Worm (Caenorhabditis elegans) whole organism, L4 larva: ENCODE results near the gene dlc-2.

ENCODE experiments used
- D1046.2 ChIP-seq: fragments of 200-800 bp; sonication (Bioruptor generic); IDR thresholded peaks from 2 replicates; pipeline ENCODE4 v1.3.6; 2022; ENCODE audit warnings: missing genetic modification characterization, missing compliant biosample characterization
- F44E2.7 ChIP-seq: fragments of 200-800 bp; sonication (Bioruptor generic); IDR thresholded peaks from 2 replicates; pipeline ENCODE4 v2.1.2; 2022; ENCODE audit warnings: missing genetic modification characterization, missing compliant biosample characterization
- F49E8.2 ChIP-seq: sonication (generic microtip); optimal IDR thresholded peaks from 2 replicates; lab custom pipeline; 2016; ENCODE audit warnings: missing compliant biosample characterization, mild to moderate bottlenecking, missing genetic modification characterization, borderline replicate concordance
- Y48G9A.11 ChIP-seq: fragments of 200-800 bp; sonication (Bioruptor generic); IDR thresholded peaks from 2 replicates; pipeline ENCODE4 v1.3.6; 2022; ENCODE audit warnings: missing genetic modification reagents, missing genetic modification characterization, missing compliant biosample characterization
- Y75B8A.6 ChIP-seq: fragments of 200-800 bp; sonication (Bioruptor generic); IDR thresholded peaks from 2 replicates; pipeline ENCODE4 v1.3.6; 2022; ENCODE audit warnings: missing genetic modification reagents, missing genetic modification characterization, missing compliant biosample characterization
- ZK337.2 ChIP-seq: fragments of 200-800 bp; sonication (Bioruptor generic); IDR thresholded peaks from 2 replicates; pipeline ENCODE4 v1.3.6; 2022; ENCODE audit warnings: missing genetic modification reagents, missing genetic modification characterization, missing compliant biosample characterization
- aha-1 ChIP-seq: fragments of 150-350 bp; peaks from one replicate; lab custom pipeline; 2014; ENCODE audit warnings: missing biosample characterization, missing genetic modification characterization
- aly-2 ChIP-seq: sonication (generic microtip); optimal IDR thresholded peaks from 2 replicates; lab custom pipeline; 2018; ENCODE audit warnings: missing biosample characterization, missing genetic modification characterization
- ama-1 ChIP-seq: fragments of 150-350 bp; optimal IDR thresholded peaks from 2 replicates; lab custom pipeline; 2014; ENCODE audit warnings: inconsistent platforms, mixed read lengths
- arid-1 ChIP-seq: fragments of 200-800 bp; sonication (Bioruptor generic); conservative IDR thresholded peaks from 2 replicates; pipeline ENCODE4 v1.3.6; 2022; ENCODE audit warnings: missing genetic modification reagents, missing genetic modification characterization, missing compliant biosample characterization
- attf-4 ChIP-seq: sonication (generic microtip); optimal IDR thresholded peaks from 3 replicates; lab custom pipeline; 2017; ENCODE audit warnings: missing biosample characterization, missing genetic modification characterization
- ceh-20 ChIP-seq: fragments of 200-800 bp; sonication (Bioruptor generic); IDR thresholded peaks from 2 replicates; pipeline ENCODE4 v1.3.6; 2022; ENCODE audit warnings: missing genetic modification reagents, missing genetic modification characterization, missing compliant biosample characterization
- daf-16 ChIP-seq, 3 experiments: sonication (generic microtip); optimal IDR thresholded peaks; 2 replicates each; lab custom pipeline; 2016 to 2017; ENCODE audit warnings: missing genetic modification characterization in 3 of 3, missing genetic modification reagents in 3 of 3, mild to moderate bottlenecking in 2 of 3, missing compliant biosample characterization in 2 of 3, missing biosample characterization in 1 of 3, moderate library complexity in 1 of 3
- dmd-6 ChIP-seq: fragments of 200-800 bp; sonication (Bioruptor generic); IDR thresholded peaks from 2 replicates; pipeline ENCODE4 v1.3.6; 2022; ENCODE audit warnings: missing genetic modification reagents, missing genetic modification characterization, missing compliant biosample characterization
- dpl-1 ChIP-seq: fragments of 150-350 bp; optimal IDR thresholded peaks from 2 replicates; lab custom pipeline; 2014; ENCODE audit warnings: missing biosample characterization, missing genetic modification reagents, missing genetic modification characterization
- duxl-1 ChIP-seq: sonication (generic microtip); optimal IDR thresholded peaks from 2 replicates; lab custom pipeline; 2016; ENCODE audit warnings: mild to moderate bottlenecking, missing genetic modification characterization, moderate library complexity, missing compliant biosample characterization; ENCODE audit not compliant: poor library complexity
- dve-1 ChIP-seq: sonication (generic microtip); optimal IDR thresholded peaks from 2 replicates; lab custom pipeline; 2017; ENCODE audit warnings: antibody characterized with exemption, mild to moderate bottlenecking, missing genetic modification characterization, missing compliant biosample characterization; ENCODE audit not compliant: insufficient read depth
- egl-27 ChIP-seq: sonication (generic microtip); optimal IDR thresholded peaks from 3 replicates; lab custom pipeline; 2017; ENCODE audit warnings: missing biosample characterization, missing genetic modification reagents, missing genetic modification characterization
- fkh-10 ChIP-seq: fragments of 150-350 bp; optimal IDR thresholded peaks from 2 replicates; lab custom pipeline; 2014; ENCODE audit warnings: missing biosample characterization, missing genetic modification reagents, missing genetic modification characterization
- gei-8 ChIP-seq: fragments of 200-800 bp; sonication (Bioruptor generic); optimal IDR thresholded peaks from 2 replicates; lab custom pipeline; 2018; ENCODE audit warnings: mild to moderate bottlenecking, missing genetic modification characterization, missing compliant biosample characterization
- hlh-11 ChIP-seq: fragments of 200-800 bp; sonication (Bioruptor generic); optimal IDR thresholded peaks from 2 replicates; lab custom pipeline; 2018; ENCODE audit warnings: mild to moderate bottlenecking, missing genetic modification characterization, missing compliant biosample characterization
- jun-1 ChIP-seq: fragments of 150-350 bp; optimal IDR thresholded peaks from 2 replicates; lab custom pipeline; 2014; ENCODE audit warnings: missing biosample characterization, missing genetic modification reagents, missing genetic modification characterization
- lin-13 ChIP-seq: fragments of 150-350 bp; optimal IDR thresholded peaks from 2 replicates; lab custom pipeline; 2014; ENCODE audit warnings: missing biosample characterization, missing genetic modification reagents, missing genetic modification characterization
- lin-38 ChIP-seq: fragments of 200-800 bp; sonication (Bioruptor generic); IDR thresholded peaks from 2 replicates; pipeline ENCODE4 v1.3.6; 2022; ENCODE audit warnings: missing genetic modification reagents, missing genetic modification characterization, missing compliant biosample characterization
- lsy-2 ChIP-seq, 2 experiments: fragments of 150-350 bp in 1 of 2; sonication (generic microtip) in 1 of 2; optimal IDR thresholded peaks; 2 replicates each; lab custom pipeline; 2014 to 2017; ENCODE audit warnings: missing biosample characterization in 2 of 2, missing genetic modification characterization in 2 of 2
- mdl-1 ChIP-seq, 2 experiments: fragments of 150-350 bp in 1 of 2; sonication (generic microtip) in 1 of 2; optimal IDR thresholded peaks; 2 replicates each; lab custom pipeline; 2014 to 2017; ENCODE audit warnings: missing biosample characterization in 2 of 2, missing genetic modification characterization in 2 of 2
- mep-1 ChIP-seq: fragments of 150-350 bp; sonication (generic microtip); optimal IDR thresholded peaks from 3 replicates; lab custom pipeline; 2014; ENCODE audit warnings: missing biosample characterization, missing genetic modification characterization
- mes-2 ChIP-seq: sonication (generic microtip); optimal IDR thresholded peaks from 2 replicates; lab custom pipeline; 2016; ENCODE audit warnings: missing genotype, mild to moderate bottlenecking, missing genetic modification characterization, missing compliant biosample characterization; ENCODE audit not compliant: poor library complexity, severe bottlenecking
- mxl-3 ChIP-seq: fragments of 200-800 bp; sonication (Bioruptor generic); optimal IDR thresholded peaks from 2 replicates; lab custom pipeline; 2018; ENCODE audit warnings: mild to moderate bottlenecking, missing genetic modification characterization, missing compliant biosample characterization
- nhr-10 ChIP-seq: fragments of 150-350 bp; optimal IDR thresholded peaks from 2 replicates; lab custom pipeline; 2014; ENCODE audit warnings: missing biosample characterization, missing genetic modification characterization
- nhr-102 ChIP-seq: sonication (generic microtip); optimal IDR thresholded peaks from 2 replicates; lab custom pipeline; 2016; ENCODE audit warnings: mild to moderate bottlenecking, missing genetic modification characterization, moderate library complexity, missing compliant biosample characterization
- nhr-11 ChIP-seq: fragments of 150-350 bp; optimal IDR thresholded peaks from 2 replicates; lab custom pipeline; 2014; ENCODE audit warnings: missing biosample characterization, missing genetic modification characterization
- nhr-237 ChIP-seq: sonication (generic microtip); optimal IDR thresholded peaks from 2 replicates; lab custom pipeline; 2017; ENCODE audit warnings: missing biosample characterization, missing genetic modification characterization
- nhr-6 ChIP-seq: fragments of 150-350 bp; optimal IDR thresholded peaks from 2 replicates; lab custom pipeline; 2014; ENCODE audit warnings: missing biosample characterization, missing genetic modification characterization
- nhr-76 ChIP-seq: fragments of 150-350 bp; optimal IDR thresholded peaks from 2 replicates; lab custom pipeline; 2014; ENCODE audit warnings: missing biosample characterization, missing genetic modification characterization
- php-3 ChIP-seq: fragments of 200-800 bp; sonication (Bioruptor generic); IDR thresholded peaks from 2 replicates; pipeline ENCODE4 v1.3.6; 2022; ENCODE audit warnings: missing genetic modification reagents, missing genetic modification characterization, missing compliant biosample characterization
- pqm-1 ChIP-seq: sonication (generic microtip); optimal IDR thresholded peaks from 2 replicates; lab custom pipeline; 2017; ENCODE audit warnings: missing biosample characterization, missing genetic modification characterization
- rbr-2 ChIP-seq: sonication (generic microtip); optimal IDR thresholded peaks from 2 replicates; lab custom pipeline; 2016; ENCODE audit warnings: missing genotype, missing genetic modification characterization, missing compliant biosample characterization
- saeg-2 ChIP-seq: fragments of 200-800 bp; sonication (Bioruptor generic); IDR thresholded peaks from 2 replicates; pipeline ENCODE4 v1.3.6; 2022; ENCODE audit warnings: missing genetic modification reagents, missing genetic modification characterization, missing compliant biosample characterization
- sdz-12 ChIP-seq: fragments of 200-800 bp; sonication (Bioruptor generic); optimal IDR thresholded peaks from 2 replicates; lab custom pipeline; 2018; ENCODE audit warnings: mild to moderate bottlenecking, missing genetic modification characterization, missing compliant biosample characterization
- spr-1 ChIP-seq: sonication (generic microtip); optimal IDR thresholded peaks from 2 replicates; lab custom pipeline; 2016; ENCODE audit warnings: mild to moderate bottlenecking, missing genetic modification characterization, missing compliant biosample characterization
- tag-97 ChIP-seq: fragments of 200-800 bp; sonication (Bioruptor generic); IDR thresholded peaks from 2 replicates; pipeline ENCODE4 v1.3.6; 2022; ENCODE audit warnings: missing genetic modification characterization, missing compliant biosample characterization
- unc-62 ChIP-seq, 3 experiments: fragments of 150-350 bp in 1 of 3; sonication (generic microtip); optimal IDR thresholded peaks in 2 of 3; peaks in 1 of 3; 1 replicate in 1 of 3; 2 replicates in 2 of 3; lab custom pipeline; 2014 to 2017; ENCODE audit warnings: missing biosample characterization in 3 of 3, missing genetic modification characterization in 3 of 3, missing genetic modification reagents in 3 of 3, missing genotype in 1 of 3
- vab-7 ChIP-seq: fragments of 200-800 bp; sonication (Bioruptor generic); IDR thresholded peaks from 2 replicates; pipeline ENCODE4 v1.3.6; 2022; ENCODE audit warnings: missing genetic modification reagents, missing genetic modification characterization, missing compliant biosample characterization
- zag-1 ChIP-seq: fragments of 150-350 bp; optimal IDR thresholded peaks from 2 replicates; lab custom pipeline; 2014; ENCODE audit warnings: missing biosample characterization, missing genetic modification characterization
- zip-2 ChIP-seq: fragments of 150-350 bp; optimal IDR thresholded peaks from 2 replicates; lab custom pipeline; 2014; ENCODE audit warnings: missing biosample characterization, missing genetic modification characterization
- ztf-7 ChIP-seq: fragments of 150-350 bp; optimal IDR thresholded peaks from 2 replicates; lab custom pipeline; 2014; ENCODE audit warnings: missing biosample characterization, missing genetic modification characterization

Gene dlc-2

ce11 chrIV:12089551-12089950, 21.8 kb downstream of the dlc-2 start, which contains the start of gene F11A10.6:
TSS of gene F11A10.6 (minus strand) at chrIV:12089651.
- TF ChIP-seq nhr-102 (tag; lab: Kevin White, UChicago): no peak
- TF ChIP-seq ZK337.2: no peak
- TF ChIP-seq aly-2 (tag; lab: Kevin White, UChicago): no peak
- TF ChIP-seq unc-62 (GFP tag; optimal IDR thresholded peaks at IDR 0.05 in 1 of 2; lab: Kevin White, UChicago): peak in 1 of 2 experiments; percentile 38
- TF ChIP-seq unc-62 (tag; optimal IDR thresholded peaks at IDR 0.05; lab: Kevin White, UChicago): no peak

ce11 chrIV:12088898-12089297, 22.5 kb downstream of the dlc-2 start:
- TF ChIP-seq F49E8.2: no peak
- no peak for TF ChIP-seq sdz-12 (GFP tag; lab: Kevin White, UChicago)
- TF ChIP-seq ceh-20: no peak
- no peak for TF ChIP-seq attf-4 (tag; lab: Kevin White, UChicago)
- TF ChIP-seq dmd-6 (GFP tag; lab: Robert Waterston, UW): 0 out of 2 replicates have a peak, but pooled peaks have one; percentile 9
- TF ChIP-seq mdl-1 (tag; optimal IDR thresholded peaks at IDR 0.05; lab: Kevin White, UChicago): peak in 1 of 2 experiments; percentile 21
- 0 out of 2 replicates have a peak, but pooled peaks have one; percentile 21 for TF ChIP-seq Y48G9A.11 (GFP tag; lab: Robert Waterston, UW)
- peak in 1 of 2 experiments; percentile 37 for TF ChIP-seq unc-62 (GFP tag; optimal IDR thresholded peaks at IDR 0.05 in 1 of 2; lab: Kevin White, UChicago)
- TF ChIP-seq unc-62 (tag; optimal IDR thresholded peaks at IDR 0.05; lab: Kevin White, UChicago): no peak
- TF ChIP-seq lin-13 (GFP tag; lab: Kevin White, UChicago): no peak
- TF ChIP-seq lin-38 (GFP tag; lab: Robert Waterston, UW): peak; percentile 70
- TF ChIP-seq nhr-10 (tag; lab: Kevin White, UChicago): no peak
- peak; percentile 41 for TF ChIP-seq dpl-1 (GFP tag; lab: Kevin White, UChicago)
- peak; percentile 20 for TF ChIP-seq dve-1 (tag; lab: Kevin White, UChicago)
- peak; percentile 44 for TF ChIP-seq aha-1 (tag; lab: Kevin White, UChicago)
- peak; percentile 84 for TF ChIP-seq ama-1 (lab: Kevin White, UChicago)
- no peak for TF ChIP-seq jun-1 (tag; lab: Kevin White, UChicago)
- peak; percentile 62 for TF ChIP-seq mes-2
- 0 out of 2 replicates have a peak, but pooled peaks have one; percentile 14 for TF ChIP-seq saeg-2
- no peak for TF ChIP-seq nhr-11 (tag; lab: Kevin White, UChicago)
- no peak for TF ChIP-seq ztf-7 (tag; lab: Kevin White, UChicago)
- TF ChIP-seq lsy-2 (tag; optimal IDR thresholded peaks at IDR 0.05; lab: Kevin White, UChicago): peak in 1 of 2 experiments; percentile 50
- peak; percentile 16 for TF ChIP-seq nhr-6 (tag; lab: Kevin White, UChicago)
- TF ChIP-seq php-3 (GFP tag; lab: Robert Waterston, UW): 0 out of 2 replicates have a peak, but pooled peaks have one; percentile 15
- peak; percentile 26 for TF ChIP-seq hlh-11 (tag; lab: Kevin White, UChicago)
- TF ChIP-seq daf-16 (GFP tag; optimal IDR thresholded peaks at IDR 0.05; lab: Kevin White, UChicago): no peak
- TF ChIP-seq daf-16 (tag; optimal IDR thresholded peaks at IDR 0.05; lab: Kevin White, UChicago): peak; percentile 17
- TF ChIP-seq pqm-1 (tag; lab: Kevin White, UChicago): no peak
- TF ChIP-seq Y75B8A.6 (GFP tag; lab: Robert Waterston, UW): no peak
- TF ChIP-seq nhr-237 (tag; lab: Kevin White, UChicago): no peak
- peak; percentile 49 for TF ChIP-seq mxl-3 (GFP tag; lab: Kevin White, UChicago)
- TF ChIP-seq mep-1 (tag; lab: Kevin White, UChicago): peak; percentile 51

- TF ChIP-seq arid-1 (GFP tag; lab: Robert Waterston, UW) (peak; percentile 94), F49E8.2 (peak; percentile 76), egl-27 (no peak), spr-1 (peak; percentile 73), unc-62 (GFP tag; optimal IDR thresholded peaks at IDR 0.05 in 1 of 2; lab: Kevin White, UChicago) (no peak), unc-62 (tag; optimal IDR thresholded peaks at IDR 0.05; lab: Kevin White, UChicago) (no peak), F44E2.7 (GFP tag; lab: Robert Waterston, UW) (peak; percentile 94), Y75B8A.6 (GFP tag; lab: Robert Waterston, UW) (0 out of 2 replicates have a peak, but pooled peaks have one; percentile 27), rbr-2 (peak; percentile 81), aha-1 (tag; lab: Kevin White, UChicago) (peak; percentile 99), zip-2 (peak; percentile 70), nhr-76 (tag; lab: Kevin White, UChicago) (no peak), tag-97 (GFP tag; lab: Robert Waterston, UW) (no peak), vab-7 (GFP tag; lab: Robert Waterston, UW) (peak; percentile 95), D1046.2 (GFP tag; lab: Robert Waterston, UW) (peak; percentile 92), dmd-6 (GFP tag; lab: Robert Waterston, UW) (peak; percentile 66), fkh-10 (GFP tag; lab: Kevin White, UChicago) (no peak), duxl-1 (tag; lab: Kevin White, UChicago) (no peak), gei-8 (GFP tag; lab: Kevin White, UChicago) (peak; percentile 88), zag-1 (tag; lab: Kevin White, UChicago) (no peak)
These were observed 24.9 kb downstream of the dlc-2 start for ce11 chrIV:12086498-12086897.
